Worm (Caenorhabditis elegans): ENCODE data around the gene F44E5.17.

DNA sequence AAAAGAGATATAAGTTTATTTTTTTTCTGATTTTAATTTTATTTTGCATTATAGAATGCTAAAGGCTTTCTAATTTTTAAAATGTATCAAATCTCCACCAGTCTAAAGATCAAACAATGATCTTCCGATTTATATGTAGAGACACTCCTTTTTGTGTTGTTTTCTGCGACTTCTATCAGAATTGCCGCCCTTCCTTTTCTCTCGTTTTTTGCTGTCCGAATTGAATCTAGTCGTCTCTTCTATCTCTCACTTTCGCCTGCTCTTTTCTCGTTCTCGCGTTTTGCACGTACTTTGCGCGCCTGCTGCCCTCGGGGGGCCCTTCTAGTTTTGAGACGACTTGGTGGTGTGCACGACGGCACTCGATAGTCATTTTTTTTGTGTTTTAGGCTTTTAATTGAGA lies 24.0 kb downstream of the F44E5.17 start:
- TF ChIP-seq lin-11 (tag; optimal IDR thresholded peaks at IDR 0.05): no peak
- TF ChIP-seq ama-1 (optimal IDR thresholded peaks at IDR 0.05): no peak
